Fruit fly (Drosophila melanogaster) whole organism, wandering third instar larva: ENCODE data around the gene CG5810.

Experiments used
- Hnf4 ChIP-seq: fragments of 200-800 bp; sonication (Bioruptor generic); optimal IDR thresholded peaks from 2 replicates; lab custom pipeline; 2016; ENCODE audit warnings: missing biosample characterization, mild to moderate bottlenecking, missing genetic modification characterization
- Hr78 ChIP-seq: fragments of >200 bp; optimal IDR thresholded peaks from 2 replicates; lab custom pipeline; 2017; ENCODE audit warnings: missing biosample characterization, missing genetic modification characterization
- Jra ChIP-seq: sonication (Bioruptor generic); optimal IDR thresholded peaks from 2 replicates; lab custom pipeline; 2016; ENCODE audit warnings: missing biosample characterization, missing genetic modification characterization
- Myc ChIP-seq: fragments of >200 bp; optimal IDR thresholded peaks from 2 replicates; lab custom pipeline; 2017
- Sp1 ChIP-seq: fragments of 200-800 bp; sonication (Bioruptor generic); optimal IDR thresholded peaks from 3 replicates; lab custom pipeline; 2019; ENCODE audit warnings: missing biosample characterization, mild to moderate bottlenecking, missing genetic modification characterization, moderate library complexity
- ey ChIP-seq: fragments of 200-800 bp; sonication (Bioruptor generic); optimal IDR thresholded peaks from 2 replicates; lab custom pipeline; 2016; ENCODE audit warnings: missing biosample characterization, missing genetic modification characterization
- pan ChIP-seq: fragments of >200 bp; optimal IDR thresholded peaks from 2 replicates; lab custom pipeline; 2017
- rgr ChIP-seq: fragments of 200-800 bp; sonication (Bioruptor generic); optimal IDR thresholded peaks from 3 replicates; lab custom pipeline; 2016; ENCODE audit warnings: missing biosample characterization, mild to moderate bottlenecking, missing genetic modification characterization
- sv ChIP-seq: fragments of 200-800 bp; sonication (Bioruptor generic); optimal IDR thresholded peaks from 3 replicates; lab custom pipeline; 2016; ENCODE audit warnings: missing biosample characterization, missing genetic modification characterization
- usp ChIP-seq: fragments of >200 bp; optimal IDR thresholded peaks from 2 replicates; lab custom pipeline; 2017; ENCODE audit warnings: missing biosample characterization, missing genetic modification characterization
- woc ChIP-seq: sonication (Bioruptor generic); optimal IDR thresholded peaks from 2 replicates; lab custom pipeline; 2016; ENCODE audit warnings: missing biosample characterization, mild to moderate bottlenecking, missing genetic modification characterization

CG5810 gene

dm6 chr3R:21214693-21215145 is 51.1 kb downstream of the CG5810 start, which contains the start of gene Ddrgk1:
Ddrgk1 (plus strand) TSS chr3R:21215079.
- TF ChIP-seq pan (lab: Kevin White, UChicago): no peak
- TF ChIP-seq Sp1: no peak
- no peak for TF ChIP-seq ey (GFP tag; lab: Kevin White, UChicago)
- TF ChIP-seq usp (GFP tag; lab: Kevin White, UChicago): no peak
- TF ChIP-seq rgr (GFP tag; lab: Kevin White, UChicago): no peak
- TF ChIP-seq Hnf4 (GFP tag; lab: Kevin White, UChicago): no peak
- TF ChIP-seq Myc (lab: Kevin White, UChicago): peak; percentile 96
- TF ChIP-seq woc: peak; percentile 85
- peak; percentile 20 for TF ChIP-seq sv (GFP tag; lab: Kevin White, UChicago)
- TF ChIP-seq Jra (GFP tag; lab: Kevin White, UChicago): no peak
- no peak for TF ChIP-seq Hr78 (GFP tag; lab: Kevin White, UChicago)
